Fruit fly (Drosophila melanogaster) whole organism, embryonic: ENCODE results near the gene vnd.

ENCODE experiments used
- Ada2b ChIP-seq: fragments of 200-800 bp; sonication (Bioruptor generic); IDR thresholded peaks from 2 replicates; pipeline ENCODE4 v1.3.6; 2022; ENCODE audit warnings: missing biosample characterization, missing genetic modification characterization
- Adf1 ChIP-seq: fragments of 200-800 bp; sonication (Bioruptor generic); IDR thresholded peaks from 2 replicates; pipeline ENCODE4 v1.3.6; 2022; ENCODE audit warnings: missing biosample characterization, missing genetic modification characterization
- Atf3 ChIP-seq: fragments of 200-800 bp; sonication (Bioruptor generic); optimal IDR thresholded peaks from 3 replicates; lab custom pipeline; 2016; ENCODE audit warnings: missing biosample characterization, missing genetic modification characterization
- CG10321 ChIP-seq: fragments of 200-800 bp; sonication (Bioruptor generic); IDR thresholded peaks from 2 replicates; pipeline ENCODE4 v1.3.6; 2022; ENCODE audit warnings: missing biosample characterization, missing genetic modification characterization
- CG11695 ChIP-seq: fragments of 200-800 bp; sonication (Bioruptor generic); IDR thresholded peaks from 3 replicates; pipeline ENCODE4 v1.3.6; 2022; ENCODE audit warnings: missing biosample characterization, missing genetic modification characterization
- CG12744 ChIP-seq: fragments of 200-800 bp; sonication (Bioruptor generic); optimal IDR thresholded peaks from 2 replicates; lab custom pipeline; 2016; ENCODE audit warnings: missing biosample characterization, missing genetic modification characterization
- CG13624 ChIP-seq: fragments of 200-800 bp; sonication (Bioruptor generic); optimal IDR thresholded peaks from 2 replicates; lab custom pipeline; 2016; ENCODE audit warnings: missing biosample characterization, missing genetic modification characterization
- CG1529 ChIP-seq: fragments of 200-800 bp; sonication (Bioruptor generic); optimal IDR thresholded peaks from 3 replicates; lab custom pipeline; 2018; ENCODE audit warnings: missing biosample characterization, missing genetic modification characterization
- CG15514 ChIP-seq: fragments of 200-800 bp; sonication (Bioruptor generic); optimal IDR thresholded peaks from 3 replicates; lab custom pipeline; 2017; ENCODE audit warnings: missing biosample characterization, missing genetic modification characterization, mild to moderate bottlenecking, moderate library complexity, missing genetic modification reagents
- CG16863 ChIP-seq: fragments of 200-800 bp; sonication (Bioruptor generic); optimal IDR thresholded peaks from 3 replicates; lab custom pipeline; 2016; ENCODE audit warnings: missing biosample characterization, missing genetic modification characterization
- CG17912 ChIP-seq: fragments of 200-800 bp; sonication (Bioruptor generic); optimal IDR thresholded peaks from 2 replicates; lab custom pipeline; 2018; ENCODE audit warnings: missing biosample characterization, mild to moderate bottlenecking, missing genetic modification characterization
- CG1832 ChIP-seq: fragments of 200-800 bp; sonication (Bioruptor generic); optimal IDR thresholded peaks from 2 replicates; lab custom pipeline; 2017; ENCODE audit warnings: missing biosample characterization, mild to moderate bottlenecking, missing genetic modification characterization, inconsistent platforms
- CG2120 ChIP-seq: fragments of 200-800 bp; sonication (Bioruptor generic); optimal IDR thresholded peaks from 3 replicates; lab custom pipeline; 2016; ENCODE audit warnings: missing biosample characterization, missing genetic modification characterization
- CG30403 ChIP-seq: fragments of 200-800 bp; sonication (Bioruptor generic); optimal IDR thresholded peaks from 3 replicates; lab custom pipeline; 2016; ENCODE audit warnings: missing biosample characterization, missing genetic modification characterization
- CG31224 ChIP-seq: fragments of 200-800 bp; sonication (Bioruptor generic); IDR thresholded peaks from 2 replicates; pipeline ENCODE4 v1.3.6; 2022; ENCODE audit warnings: missing biosample characterization, missing genetic modification characterization
- CG5180 ChIP-seq: fragments of 200-800 bp; sonication (Bioruptor generic); optimal IDR thresholded peaks from 3 replicates; lab custom pipeline; 2017; ENCODE audit warnings: missing biosample characterization, missing genetic modification characterization, mild to moderate bottlenecking, moderate library complexity, missing genetic modification reagents
- CG6175 ChIP-seq: fragments of 200-800 bp; sonication (Bioruptor generic); IDR thresholded peaks from 3 replicates; pipeline ENCODE4 v1.3.6; 2022; ENCODE audit warnings: missing biosample characterization, missing genetic modification characterization
- CG8388 ChIP-seq: fragments of 200-800 bp; sonication (Bioruptor generic); optimal IDR thresholded peaks from 2 replicates; lab custom pipeline; 2019; ENCODE audit warnings: missing biosample characterization, mild to moderate bottlenecking, missing genetic modification characterization, moderate library complexity
- CG9876 ChIP-seq: fragments of 200-800 bp; sonication (Bioruptor generic); optimal IDR thresholded peaks from 2 replicates; lab custom pipeline; 2016; ENCODE audit warnings: missing biosample characterization, missing genetic modification characterization
- CTCF ChIP-seq: fragments of 200-800 bp; sonication (Bioruptor generic); optimal IDR thresholded peaks from 2 replicates; lab custom pipeline; 2017; ENCODE audit warnings: missing biosample characterization, mild to moderate bottlenecking, missing genetic modification characterization, moderate library complexity
- CkIIα-i1 ChIP-seq: fragments of 200-800 bp; sonication (Bioruptor generic); IDR thresholded peaks from 2 replicates; pipeline ENCODE4 v1.3.6; 2022; ENCODE audit warnings: missing biosample characterization, missing genetic modification characterization
- Deaf1 ChIP-seq: fragments of 200-800 bp; optimal IDR thresholded peaks from 3 replicates; lab custom pipeline; 2019; ENCODE audit warnings: missing biosample characterization, mild to moderate bottlenecking, missing genetic modification characterization, moderate library complexity
- Dek ChIP-seq: fragments of 200-800 bp; sonication (Bioruptor generic); optimal IDR thresholded peaks from 3 replicates; lab custom pipeline; 2019; ENCODE audit warnings: missing biosample characterization, mild to moderate bottlenecking, missing genetic modification characterization, moderate library complexity
- Dip2 ChIP-seq: fragments of 200-800 bp; sonication (Bioruptor generic); IDR thresholded peaks from 2 replicates; pipeline ENCODE4 v1.3.6; 2022; ENCODE audit warnings: missing biosample characterization, missing genetic modification characterization
- Fer1 ChIP-seq: fragments of 200-800 bp; sonication (Bioruptor generic); optimal IDR thresholded peaks from 2 replicates; lab custom pipeline; 2017; ENCODE audit warnings: missing biosample characterization, mild to moderate bottlenecking, missing genetic modification characterization
- GATAe ChIP-seq: fragments of 200-800 bp; sonication (Bioruptor generic); conservative IDR thresholded peaks from 2 replicates; pipeline ENCODE4 v1.3.6; 2022; ENCODE audit warnings: missing biosample characterization, missing genetic modification characterization
- Lhr ChIP-seq: fragments of 200-800 bp; sonication (Bioruptor generic); optimal IDR thresholded peaks from 3 replicates; lab custom pipeline; 2017; ENCODE audit warnings: mild to moderate bottlenecking, missing biosample characterization, missing genetic modification reagents, missing genetic modification characterization
- Med ChIP-seq: fragments of 200-800 bp; sonication (Bioruptor generic); peaks from one replicate; lab custom pipeline; 2016; ENCODE audit warnings: missing biosample characterization, missing genetic modification characterization, mild to moderate bottlenecking, inconsistent platforms, moderate library complexity
- Neu2 ChIP-seq: fragments of 200-800 bp; sonication (Bioruptor generic); optimal IDR thresholded peaks from 3 replicates; lab custom pipeline; 2016; ENCODE audit warnings: missing biosample characterization, missing genetic modification characterization, borderline replicate concordance
- Nf-YB ChIP-seq: fragments of 200-800 bp; sonication (Bioruptor generic); optimal IDR thresholded peaks from 3 replicates; lab custom pipeline; 2019; ENCODE audit warnings: missing biosample characterization, mild to moderate bottlenecking, missing genetic modification characterization, moderate library complexity
- Nf-YC ChIP-seq: fragments of 200-800 bp; optimal IDR thresholded peaks from 3 replicates; lab custom pipeline; 2019; ENCODE audit warnings: missing biosample characterization, mild to moderate bottlenecking, missing genetic modification characterization, moderate library complexity
- Oli ChIP-seq: fragments of 200-800 bp; sonication (Bioruptor generic); optimal IDR thresholded peaks from 2 replicates; lab custom pipeline; 2018; ENCODE audit warnings: missing biosample characterization, mild to moderate bottlenecking, missing genetic modification characterization, moderate library complexity
- YL-1 ChIP-seq: fragments of 200-800 bp; sonication (Bioruptor generic); optimal IDR thresholded peaks from 3 replicates; lab custom pipeline; 2017; ENCODE audit warnings: missing biosample characterization, mild to moderate bottlenecking, missing genetic modification characterization
- az2 ChIP-seq: fragments of 200-800 bp; sonication (Bioruptor generic); optimal IDR thresholded peaks from 3 replicates; lab custom pipeline; 2016; ENCODE audit warnings: missing biosample characterization, missing genetic modification characterization
- bbx ChIP-seq: fragments of 200-800 bp; sonication (Bioruptor generic); IDR thresholded peaks from 2 replicates; pipeline ENCODE4 v1.3.6; 2022; ENCODE audit warnings: missing biosample characterization, missing genetic modification characterization; ENCODE audit not compliant: partially characterized antibody
- crp ChIP-seq, 2 experiments: fragments of 200-800 bp; sonication (Bioruptor generic); optimal IDR thresholded peaks; 2 replicates in 1 of 2; 3 replicates in 1 of 2; lab custom pipeline; 2017; ENCODE audit warnings: missing biosample characterization in 2 of 2, missing genetic modification characterization in 2 of 2, mild to moderate bottlenecking in 1 of 2, moderate library complexity in 1 of 2
- dm ChIP-seq: fragments of 200-800 bp; sonication (Bioruptor generic); optimal IDR thresholded peaks from 3 replicates; lab custom pipeline; 2016; ENCODE audit warnings: missing biosample characterization, missing genetic modification characterization
- exex ChIP-seq: fragments of 200-800 bp; sonication (Bioruptor generic); optimal IDR thresholded peaks from 4 replicates; lab custom pipeline; 2018; ENCODE audit warnings: missing biosample characterization, mild to moderate bottlenecking, missing genetic modification characterization, moderate library complexity
- fd96Cb ChIP-seq: fragments of 200-800 bp; sonication (Bioruptor generic); optimal IDR thresholded peaks from 2 replicates; lab custom pipeline; 2018; ENCODE audit warnings: missing biosample characterization, mild to moderate bottlenecking, missing genetic modification characterization, moderate library complexity
- gfzf ChIP-seq: fragments of 200-800 bp; sonication (Bioruptor generic); optimal IDR thresholded peaks from 2 replicates; lab custom pipeline; 2016; ENCODE audit warnings: missing biosample characterization, mild to moderate bottlenecking, missing genetic modification characterization, moderate library complexity
- grn ChIP-seq: fragments of 200-800 bp; sonication (Bioruptor generic); optimal IDR thresholded peaks from 3 replicates; lab custom pipeline; 2017; ENCODE audit warnings: missing biosample characterization, missing genetic modification characterization
- gsb ChIP-seq: fragments of 200-800 bp; sonication (Bioruptor generic); IDR thresholded peaks from 2 replicates; pipeline ENCODE4 v1.3.6; 2022; ENCODE audit warnings: missing biosample characterization, missing genetic modification characterization
- kni ChIP-seq: fragments of 200-800 bp; sonication (Bioruptor generic); optimal IDR thresholded peaks from 3 replicates; lab custom pipeline; 2017; ENCODE audit warnings: mild to moderate bottlenecking, missing biosample characterization, missing genetic modification reagents, missing genetic modification characterization
- knrl ChIP-seq: fragments of 200-800 bp; sonication (Bioruptor generic); IDR thresholded peaks from 3 replicates; pipeline ENCODE4 v1.3.6; 2022; ENCODE audit warnings: missing biosample characterization, missing genetic modification characterization; ENCODE audit not compliant: partially characterized antibody
- mirr ChIP-seq: fragments of 200-800 bp; sonication (Bioruptor generic); optimal IDR thresholded peaks from 3 replicates; lab custom pipeline; 2018; ENCODE audit warnings: missing biosample characterization, mild to moderate bottlenecking, missing genetic modification characterization
- p53 ChIP-seq: fragments of 200-800 bp; sonication (Bioruptor generic); optimal IDR thresholded peaks from 2 replicates; lab custom pipeline; 2016; ENCODE audit warnings: missing biosample characterization, missing genetic modification characterization
- phol ChIP-seq: fragments of 200-800 bp; sonication (Bioruptor generic); optimal IDR thresholded peaks from 3 replicates; lab custom pipeline; 2018; ENCODE audit warnings: missing biosample characterization, mild to moderate bottlenecking, missing genetic modification characterization, moderate library complexity
- sna ChIP-seq: fragments of 200-800 bp; sonication (Bioruptor generic); IDR thresholded peaks from 2 replicates; pipeline ENCODE4 v1.3.6; 2022; ENCODE audit warnings: missing biosample characterization, missing genetic modification characterization; ENCODE audit not compliant: partially characterized antibody
- tgo ChIP-seq: fragments of 200-800 bp; sonication (Bioruptor generic); IDR thresholded peaks from 3 replicates; pipeline ENCODE4 v1.3.6; 2022; ENCODE audit warnings: missing biosample characterization, missing genetic modification characterization

Gene vnd

dm6 chrX:546372-547006 lies 35.4 kb upstream of the vnd start:
- TF ChIP-seq fd96Cb (tag; lab: Kevin White, UChicago): no peak
- no peak for TF ChIP-seq Dip2
- TF ChIP-seq Adf1 (GFP tag; lab: Robert Waterston, UW): no peak
- no peak for TF ChIP-seq knrl (GFP tag; lab: Robert Waterston, UW)
- 0 out of 2 replicates have a peak, but pooled peaks have one; percentile 11 for TF ChIP-seq bbx (GFP tag; lab: Robert Waterston, UW)
- no peak for TF ChIP-seq grn (GFP tag; lab: Kevin White, UChicago)
- TF ChIP-seq CG8388: no peak
- TF ChIP-seq kni (GFP tag; lab: Kevin White, UChicago): no peak
- peak; percentile 98 for TF ChIP-seq Nf-YC (tag; lab: Kevin White, UChicago)
- no peak for TF ChIP-seq CG2120 (GFP tag; lab: Kevin White, UChicago)
- no peak for TF ChIP-seq gfzf (GFP tag; lab: Kevin White, UChicago)
- TF ChIP-seq Nf-YB: peak; percentile 96
- peak; percentile 29 for TF ChIP-seq CG15514 (GFP tag; lab: Kevin White, UChicago)
- TF ChIP-seq CG31224 (GFP tag; lab: Robert Waterston, UW): peak; percentile 94
- TF ChIP-seq crp (GFP tag; optimal IDR thresholded peaks at IDR 0.05; lab: Kevin White, UChicago): peak; percentile 27 to 75
- TF ChIP-seq Deaf1: peak; percentile 10
- TF ChIP-seq CG5180 (GFP tag; lab: Kevin White, UChicago): peak; percentile 47
- no peak for TF ChIP-seq CG16863 (GFP tag; lab: Kevin White, UChicago)
- no peak for TF ChIP-seq Fer1 (GFP tag; lab: Kevin White, UChicago)
- 0 out of 2 replicates have a peak, but pooled peaks have one; percentile 20 for TF ChIP-seq sna
- TF ChIP-seq gsb (GFP tag; lab: Robert Waterston, UW): no peak
- TF ChIP-seq CTCF: peak; percentile 74
- peak; percentile 15 for TF ChIP-seq Lhr (GFP tag; lab: Kevin White, UChicago)
- TF ChIP-seq Neu2 (GFP tag; lab: Kevin White, UChicago): no peak
- no peak for TF ChIP-seq exex (tag; lab: Kevin White, UChicago)
- no peak for TF ChIP-seq CG11695 (GFP tag; lab: Robert Waterston, UW)
- TF ChIP-seq phol (tag; lab: Kevin White, UChicago): peak; percentile 76
- TF ChIP-seq az2 (GFP tag; lab: Kevin White, UChicago): no peak
- no peak for TF ChIP-seq Atf3 (GFP tag; lab: Kevin White, UChicago)
- TF ChIP-seq Oli (tag; lab: Kevin White, UChicago): no peak
- TF ChIP-seq, all 482 proteins: peak for 12

- TF ChIP-seq grn (GFP tag; lab: Kevin White, UChicago) (peak; percentile 68), mirr (GFP tag; lab: Kevin White, UChicago) (peak; percentile 32), CG30403 (no peak), GATAe (GFP tag; lab: Robert Waterston, UW) (0 out of 2 replicates have a peak, but pooled peaks have one; percentile 19), CG10321 (GFP tag; lab: Robert Waterston, UW) (peak; percentile 84), tgo (no peak), CG13624 (GFP tag; lab: Kevin White, UChicago) (no peak), CG12744 (GFP tag; lab: Kevin White, UChicago) (no peak), dm (GFP tag; lab: Kevin White, UChicago) (no peak), Adf1 (GFP tag; lab: Robert Waterston, UW) (peak; percentile 21; the same call in 1 of the 2 replicates), CG17912 (GFP tag; lab: Kevin White, UChicago) (no peak), exex (tag; lab: Kevin White, UChicago) (peak; percentile 55), Nf-YB (peak; percentile 91), Deaf1 (peak; percentile 62), Med (GFP tag; lab: Kevin White, UChicago) (peak; percentile 51), Ada2b (GFP tag; lab: Robert Waterston, UW) (no peak), CG9876 (GFP tag; lab: Kevin White, UChicago) (no peak), CG6175 (GFP tag; lab: Robert Waterston, UW) (peak; percentile 56; the same call in 1 of the 3 replicates), YL-1 (GFP tag; lab: Kevin White, UChicago) (no peak), p53 (GFP tag; lab: Kevin White, UChicago) (no peak), CG1832 (GFP tag; lab: Kevin White, UChicago) (peak; percentile 18), Dek (tag; lab: Kevin White, UChicago) (no peak), Nf-YC (tag; lab: Kevin White, UChicago) (peak; percentile 91), CkIIα-i1 (GFP tag; lab: Robert Waterston, UW) (no peak), CG1529 (no peak)
Measured at dm6 chrX:580635-581034, 1.3 kb upstream of the vnd start.
